Fruit fly (Drosophila melanogaster) whole organism, prepupa: ENCODE data around the gene CG9541.

ENCODE experiments used
- CG10669 ChIP-seq: fragments of 200-800 bp; sonication (Bioruptor generic); optimal IDR thresholded peaks from 3 replicates; lab custom pipeline; 2018; ENCODE audit warnings: missing biosample characterization, mild to moderate bottlenecking, missing genetic modification characterization, moderate library complexity
- CG11902 ChIP-seq: fragments of 200-800 bp; sonication (Bioruptor generic); optimal IDR thresholded peaks from 3 replicates; lab custom pipeline; 2016; ENCODE audit warnings: missing biosample characterization, missing genetic modification characterization
- CG1621 ChIP-seq: fragments of 200-800 bp; sonication (Bioruptor generic); optimal IDR thresholded peaks from 3 replicates; lab custom pipeline; 2018; ENCODE audit warnings: missing biosample characterization, mild to moderate bottlenecking, missing genetic modification characterization
- CG16779 ChIP-seq: fragments of 200-800 bp; sonication (Bioruptor generic); optimal IDR thresholded peaks from 3 replicates; lab custom pipeline; 2017; ENCODE audit warnings: missing biosample characterization, mild to moderate bottlenecking, missing genetic modification characterization
- CG3032 ChIP-seq: fragments of 200-800 bp; optimal IDR thresholded peaks from 2 replicates; lab custom pipeline; 2019; ENCODE audit warnings: missing biosample characterization, mild to moderate bottlenecking, missing genetic modification characterization, moderate library complexity
- CG31627 ChIP-seq: fragments of 200-800 bp; sonication (Bioruptor generic); optimal IDR thresholded peaks from 3 replicates; lab custom pipeline; 2016; ENCODE audit warnings: missing biosample characterization, missing genetic modification characterization
- CG34406 ChIP-seq: fragments of 200-800 bp; sonication (Bioruptor generic); optimal IDR thresholded peaks from 3 replicates; lab custom pipeline; 2016; ENCODE audit warnings: missing biosample characterization, missing genetic modification characterization
- CG3919 ChIP-seq: fragments of 200-800 bp; sonication (Bioruptor generic); optimal IDR thresholded peaks from 3 replicates; lab custom pipeline; 2016; ENCODE audit warnings: missing biosample characterization, missing genetic modification characterization
- CG4318 ChIP-seq: fragments of 200-800 bp; sonication (Bioruptor generic); optimal IDR thresholded peaks from 3 replicates; lab custom pipeline; 2017; ENCODE audit warnings: missing biosample characterization, mild to moderate bottlenecking, missing genetic modification characterization
- CG6276 ChIP-seq: fragments of 200-800 bp; sonication (Bioruptor generic); optimal IDR thresholded peaks from 2 replicates; lab custom pipeline; 2017; ENCODE audit warnings: missing biosample characterization, mild to moderate bottlenecking, missing genetic modification characterization
- CG6792 ChIP-seq: fragments of 200-800 bp; sonication (Bioruptor generic); optimal IDR thresholded peaks from 3 replicates; lab custom pipeline; 2016; ENCODE audit warnings: missing biosample characterization, missing genetic modification characterization
- CG6808 ChIP-seq: fragments of 200-800 bp; sonication (Bioruptor generic); optimal IDR thresholded peaks from 3 replicates; lab custom pipeline; 2017; ENCODE audit warnings: missing biosample characterization, missing genetic modification characterization, mild to moderate bottlenecking, moderate library complexity, missing genetic modification reagents
- CG8319 ChIP-seq: fragments of 200-800 bp; sonication (Bioruptor generic); optimal IDR thresholded peaks from 3 replicates; lab custom pipeline; 2016; ENCODE audit warnings: missing biosample characterization, missing genetic modification characterization
- CG8632 ChIP-seq: fragments of 200-800 bp; sonication (Bioruptor generic); optimal IDR thresholded peaks from 3 replicates; lab custom pipeline; 2016; ENCODE audit warnings: missing biosample characterization, missing genetic modification characterization
- CG9139 ChIP-seq: fragments of 200-800 bp; sonication (Bioruptor generic); optimal IDR thresholded peaks from 3 replicates; lab custom pipeline; 2017; ENCODE audit warnings: missing biosample characterization, mild to moderate bottlenecking, missing genetic modification characterization
- Eip75B ChIP-seq: fragments of 200-800 bp; sonication (Bioruptor generic); optimal IDR thresholded peaks from 3 replicates; lab custom pipeline; 2016; ENCODE audit warnings: missing biosample characterization, missing genetic modification characterization
- Eip78C ChIP-seq: fragments of 200-800 bp; sonication (Bioruptor generic); peaks from one replicate; lab custom pipeline; 2016; ENCODE audit warnings: missing biosample characterization, missing genetic modification characterization
- Eip93F ChIP-seq: fragments of 200-800 bp; sonication (Bioruptor generic); optimal IDR thresholded peaks from 2 replicates; lab custom pipeline; 2016; ENCODE audit warnings: missing biosample characterization, mild to moderate bottlenecking, missing genetic modification characterization
- Ets21C ChIP-seq: fragments of 200-800 bp; sonication (Bioruptor generic); optimal IDR thresholded peaks from 3 replicates; lab custom pipeline; 2016; ENCODE audit warnings: missing biosample characterization, missing genetic modification characterization
- Ets96B ChIP-seq: fragments of 200-800 bp; optimal IDR thresholded peaks from 2 replicates; lab custom pipeline; 2019; ENCODE audit warnings: missing biosample characterization, mild to moderate bottlenecking, missing genetic modification characterization, moderate library complexity
- Hr39 ChIP-seq: fragments of 200-800 bp; sonication (Bioruptor generic); optimal IDR thresholded peaks from 2 replicates; lab custom pipeline; 2016; ENCODE audit warnings: missing biosample characterization, missing genetic modification characterization
- Hr4 ChIP-seq: fragments of 200-800 bp; sonication (Bioruptor generic); optimal IDR thresholded peaks from 3 replicates; lab custom pipeline; 2016; ENCODE audit warnings: missing biosample characterization, missing genetic modification characterization
- Lpt ChIP-seq: fragments of 200-800 bp; sonication (Bioruptor generic); optimal IDR thresholded peaks from 3 replicates; lab custom pipeline; 2016; ENCODE audit warnings: missing biosample characterization, missing genetic modification characterization
- Met ChIP-seq: fragments of 200-800 bp; sonication (Bioruptor generic); optimal IDR thresholded peaks from 3 replicates; lab custom pipeline; 2016; ENCODE audit warnings: missing biosample characterization, missing genetic modification characterization
- Smox ChIP-seq: fragments of 200-800 bp; sonication (Bioruptor generic); optimal IDR thresholded peaks from 3 replicates; lab custom pipeline; 2016; ENCODE audit warnings: missing biosample characterization, missing genetic modification characterization
- Sox102F ChIP-seq: fragments of 200-800 bp; sonication (Bioruptor generic); optimal IDR thresholded peaks from 2 replicates; lab custom pipeline; 2016; ENCODE audit warnings: missing biosample characterization, mild to moderate bottlenecking, missing genetic modification characterization
- Sox15 ChIP-seq: fragments of 200-800 bp; sonication (Bioruptor generic); optimal IDR thresholded peaks from 3 replicates; lab custom pipeline; 2016; ENCODE audit warnings: missing biosample characterization, missing genetic modification characterization
- achi ChIP-seq: fragments of 200-800 bp; sonication (Bioruptor generic); optimal IDR thresholded peaks from 3 replicates; lab custom pipeline; 2016; ENCODE audit warnings: missing biosample characterization, missing genetic modification characterization
- cyc ChIP-seq: fragments of 200-800 bp; sonication (Bioruptor generic); optimal IDR thresholded peaks from 3 replicates; lab custom pipeline; 2016; ENCODE audit warnings: missing biosample characterization, missing genetic modification characterization
- dsx ChIP-seq: fragments of 200-800 bp; optimal IDR thresholded peaks from 3 replicates; lab custom pipeline; 2019; ENCODE audit warnings: missing biosample characterization, mild to moderate bottlenecking, missing genetic modification characterization, moderate library complexity; ENCODE audit not compliant: poor library complexity, severe bottlenecking
- esn ChIP-seq: fragments of 200-800 bp; sonication (Bioruptor generic); optimal IDR thresholded peaks from 2 replicates; lab custom pipeline; 2016; ENCODE audit warnings: missing biosample characterization, mild to moderate bottlenecking, missing genetic modification characterization, moderate library complexity
- fd59A ChIP-seq: fragments of 200-800 bp; sonication (Bioruptor generic); optimal IDR thresholded peaks from 2 replicates; lab custom pipeline; 2017; ENCODE audit warnings: missing biosample characterization, mild to moderate bottlenecking, missing genetic modification characterization, missing genetic modification reagents
- fd85E ChIP-seq: fragments of 200-800 bp; sonication (Bioruptor generic); optimal IDR thresholded peaks from 3 replicates; lab custom pipeline; 2016; ENCODE audit warnings: missing biosample characterization, missing genetic modification characterization
- fkh ChIP-seq: fragments of 200-800 bp; sonication (Bioruptor generic); optimal IDR thresholded peaks from 3 replicates; lab custom pipeline; 2017; ENCODE audit warnings: missing biosample characterization, mild to moderate bottlenecking, missing genetic modification characterization, moderate library complexity
- net ChIP-seq: fragments of 200-800 bp; sonication (Bioruptor generic); optimal IDR thresholded peaks from 3 replicates; lab custom pipeline; 2016; ENCODE audit warnings: missing biosample characterization, missing genetic modification characterization
- pdm3 ChIP-seq: fragments of 200-800 bp; sonication (Bioruptor generic); optimal IDR thresholded peaks from 3 replicates; lab custom pipeline; 2016; ENCODE audit warnings: missing biosample characterization, missing genetic modification characterization
- spab ChIP-seq: fragments of 200-800 bp; sonication (Bioruptor generic); optimal IDR thresholded peaks from 2 replicates; lab custom pipeline; 2017; ENCODE audit warnings: missing biosample characterization, mild to moderate bottlenecking, missing genetic modification characterization, missing genetic modification reagents
- ss ChIP-seq, 2 experiments: fragments of 200-800 bp; sonication (Bioruptor generic); optimal IDR thresholded peaks; 2 replicates in 1 of 2; 3 replicates in 1 of 2; lab custom pipeline; 2017 to 2018; ENCODE audit warnings: mild to moderate bottlenecking in 2 of 2, missing biosample characterization in 2 of 2, missing genetic modification characterization in 2 of 2, moderate library complexity in 1 of 2
- svp ChIP-seq: fragments of 200-800 bp; sonication (Bioruptor generic); peaks from one replicate; lab custom pipeline; 2016; ENCODE audit warnings: missing biosample characterization, missing genetic modification characterization
- topi ChIP-seq: fragments of 200-800 bp; sonication (Bioruptor generic); optimal IDR thresholded peaks from 3 replicates; lab custom pipeline; 2016; ENCODE audit warnings: missing biosample characterization, missing genetic modification characterization
- vri ChIP-seq: fragments of 200-800 bp; sonication (Bioruptor generic); optimal IDR thresholded peaks from 3 replicates; lab custom pipeline; 2016; ENCODE audit warnings: missing biosample characterization, mild to moderate bottlenecking, missing genetic modification characterization

The CG9541 gene

DNA sequence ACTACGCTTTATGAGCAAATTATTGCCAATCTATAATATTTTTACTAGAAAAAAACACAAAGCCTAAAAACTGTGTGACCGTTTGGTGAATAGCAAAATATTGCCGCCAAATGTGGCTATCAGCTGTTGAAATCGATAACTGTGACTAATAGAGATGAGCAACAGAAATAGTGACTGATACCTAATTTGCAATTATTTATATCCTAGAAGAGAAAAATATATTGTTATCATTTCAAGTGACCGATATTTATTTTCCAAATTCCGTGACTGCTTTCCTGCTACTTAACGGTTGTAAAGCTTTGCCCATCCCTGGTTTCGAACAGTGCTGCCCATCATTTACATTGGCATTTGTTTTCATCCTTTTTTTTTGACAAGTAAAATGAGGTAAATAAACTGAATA, 22.1 kb upstream of the CG9541 start, which contains the start of the genes alien and CG18661 (continued):
- no peak for TF ChIP-seq fd85E (GFP tag; lab: Kevin White, UChicago)
- TF ChIP-seq Sox15 (GFP tag; lab: Kevin White, UChicago) = peak; percentile 92
- TF ChIP-seq achi = peak; percentile 70
- TF ChIP-seq Smox (GFP tag; lab: Kevin White, UChicago) = peak; percentile 78
- peak; percentile 69 for TF ChIP-seq CG6792
- no peak for TF ChIP-seq dsx (GFP tag; lab: Kevin White, UChicago)
- peak; percentile 57 for TF ChIP-seq CG34406
- no peak for TF ChIP-seq CG8319 (GFP tag; lab: Kevin White, UChicago)
- TF ChIP-seq, all 60 proteins: peak for 48

dm6 chr2L:8993650-8994441, 18.6 kb upstream of the CG9541 start, which contains the start of gene CG17906:
TSS of gene CG17906 (plus strand) at chr2L:8994391.
- TF ChIP-seq Sox15 (GFP tag; lab: Kevin White, UChicago) (no peak), CG3919 (no peak), CG3032 (tag; lab: Kevin White, UChicago) (no peak), CG11902 (GFP tag; lab: Kevin White, UChicago) (no peak), Hr39 (GFP tag; lab: Kevin White, UChicago) (no peak), cyc (no peak), dsx (GFP tag; lab: Kevin White, UChicago) (no peak), CG8632 (GFP tag; lab: Kevin White, UChicago) (no peak), fd59A (GFP tag; lab: Kevin White, UChicago) (no peak), pdm3 (GFP tag; lab: Kevin White, UChicago) (no peak), CG31627 (GFP tag; lab: Kevin White, UChicago) (no peak), net (GFP tag; lab: Kevin White, UChicago) (no peak)

- no peak for TF ChIP-seq Met (GFP tag; lab: Kevin White, UChicago)
- TF ChIP-seq vri = peak; percentile 41
- TF ChIP-seq Eip93F (GFP tag; lab: Kevin White, UChicago) = no peak
These were observed 16.4 kb upstream of the CG9541 start, which contains the start of gene CG9555 for dm6 chr2L:8991583-8991982. TSS of gene CG9555 (plus strand) at chr2L:8991735.

DNA sequence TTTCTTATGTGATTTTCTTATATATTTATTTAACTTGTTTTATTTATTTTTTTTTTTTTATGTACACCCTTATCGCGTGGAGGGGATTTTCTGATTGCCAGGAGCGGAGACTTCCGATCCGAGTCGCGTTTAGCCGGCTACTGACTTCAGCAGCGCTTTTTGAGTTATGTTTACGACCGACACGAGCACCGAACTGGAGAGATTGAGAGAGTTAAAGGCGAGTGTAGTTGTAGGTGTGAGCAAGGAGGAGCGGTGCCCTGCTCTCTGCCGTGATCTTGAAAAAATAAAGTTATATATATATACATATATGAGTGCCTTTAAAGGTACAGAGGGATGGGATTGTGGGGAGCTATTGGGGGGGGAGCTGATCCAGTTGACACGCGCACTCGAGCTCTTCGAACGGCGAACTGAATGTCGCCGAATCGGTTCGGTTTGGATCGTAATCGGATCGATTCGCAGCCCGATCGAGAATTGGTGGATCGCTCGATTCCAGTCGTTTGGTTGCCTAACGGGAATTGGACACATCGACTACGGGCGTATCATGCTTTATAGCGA, 13.9 kb upstream of the CG9541 start, which contains the start of gene rost:
Gene rost (minus strand): TSS at position 503 of the 555 bp plus-strand sequence.
- TF ChIP-seq vri (peak; percentile 77), Smox (GFP tag; lab: Kevin White, UChicago) (no peak), Lpt (GFP tag; lab: Kevin White, UChicago) (peak; percentile 46), Eip93F (GFP tag; lab: Kevin White, UChicago) (no peak), CG10669 (peak; percentile 3), Eip78C (GFP tag; lab: Kevin White, UChicago) (peak; percentile 67), dsx (GFP tag; lab: Kevin White, UChicago) (no peak), ss (GFP tag; optimal IDR thresholded peaks at IDR 0.05; lab: Kevin White, UChicago) (peak in 1 of 2 experiments; percentile 59), CG8632 (GFP tag; lab: Kevin White, UChicago) (peak; percentile 6), esn (peak; percentile 17), CG16779 (tag; lab: Kevin White, UChicago) (no peak), Eip75B (GFP tag; lab: Kevin White, UChicago) (no peak), CG6276 (GFP tag; lab: Kevin White, UChicago) (no peak), CG8319 (GFP tag; lab: Kevin White, UChicago) (no peak), achi (peak; percentile 10), cyc (no peak), fkh (GFP tag; lab: Kevin White, UChicago) (no peak), CG6808 (GFP tag; lab: Kevin White, UChicago) (peak; percentile 1), CG3919 (peak; percentile 9), CG1621 (tag; lab: Kevin White, UChicago) (peak; percentile 45), CG11902 (GFP tag; lab: Kevin White, UChicago) (no peak), Ets21C (GFP tag; lab: Kevin White, UChicago) (no peak), Ets96B (tag; lab: Kevin White, UChicago) (no peak), topi (GFP tag; lab: Kevin White, UChicago) (peak; percentile 26), fd59A (GFP tag; lab: Kevin White, UChicago) (no peak), Sox102F (GFP tag; lab: Kevin White, UChicago) (peak; percentile 26), Sox15 (GFP tag; lab: Kevin White, UChicago) (no peak), CG4318 (GFP tag; lab: Kevin White, UChicago) (no peak), Hr4 (GFP tag; lab: Kevin White, UChicago) (no peak), CG9139 (GFP tag; lab: Kevin White, UChicago) (peak; percentile 27), spab (GFP tag; lab: Kevin White, UChicago) (peak; percentile 40), svp (GFP tag; lab: Kevin White, UChicago) (peak; percentile 86)
